Worm (Caenorhabditis elegans): Measurements from ENCODE around the gene F55B11.6.

F55B11.6 gene

ce11 chrIV:14389070-14389469, 28.0 kb downstream of the F55B11.6 start:
- TF ChIP-seq hnd-1 (tag; optimal IDR thresholded peaks at IDR 0.05) (no peak), pes-1 (GFP tag; IDR thresholded peaks at IDR 0.05) (no peak), tbx-37 (GFP tag; conservative IDR thresholded peaks at IDR 0.05) (no peak), ets-7 (tag; optimal IDR thresholded peaks at IDR 0.05) (no peak), F13C5.2 (tag; optimal IDR thresholded peaks at IDR 0.05) (no peak), hmbx-1 (tag; optimal IDR thresholded peaks at IDR 0.05) (no peak), tra-4 (tag; optimal IDR thresholded peaks at IDR 0.05) (no peak), tbx-11 (GFP tag; IDR thresholded peaks at IDR 0.05) (no peak), B0310.2 (tag; optimal IDR thresholded peaks at IDR 0.05) (no peak), ceh-36 (tag; optimal IDR thresholded peaks at IDR 0.05) (no peak), ama-1 (optimal IDR thresholded peaks at IDR 0.05) (no peak), sea-1 (GFP tag; conservative IDR thresholded peaks at IDR 0.05) (no peak), hmg-4 (GFP tag; optimal IDR thresholded peaks at IDR 0.05) (no peak), aly-1 (tag; optimal IDR thresholded peaks at IDR 0.05) (no peak), scrt-1 (GFP tag; IDR thresholded peaks at IDR 0.05) (no peak), flt-1 (GFP tag; IDR thresholded peaks at IDR 0.05) (no peak), ceh-13 (GFP tag; optimal IDR thresholded peaks at IDR 0.05) (no peak)

DNA sequence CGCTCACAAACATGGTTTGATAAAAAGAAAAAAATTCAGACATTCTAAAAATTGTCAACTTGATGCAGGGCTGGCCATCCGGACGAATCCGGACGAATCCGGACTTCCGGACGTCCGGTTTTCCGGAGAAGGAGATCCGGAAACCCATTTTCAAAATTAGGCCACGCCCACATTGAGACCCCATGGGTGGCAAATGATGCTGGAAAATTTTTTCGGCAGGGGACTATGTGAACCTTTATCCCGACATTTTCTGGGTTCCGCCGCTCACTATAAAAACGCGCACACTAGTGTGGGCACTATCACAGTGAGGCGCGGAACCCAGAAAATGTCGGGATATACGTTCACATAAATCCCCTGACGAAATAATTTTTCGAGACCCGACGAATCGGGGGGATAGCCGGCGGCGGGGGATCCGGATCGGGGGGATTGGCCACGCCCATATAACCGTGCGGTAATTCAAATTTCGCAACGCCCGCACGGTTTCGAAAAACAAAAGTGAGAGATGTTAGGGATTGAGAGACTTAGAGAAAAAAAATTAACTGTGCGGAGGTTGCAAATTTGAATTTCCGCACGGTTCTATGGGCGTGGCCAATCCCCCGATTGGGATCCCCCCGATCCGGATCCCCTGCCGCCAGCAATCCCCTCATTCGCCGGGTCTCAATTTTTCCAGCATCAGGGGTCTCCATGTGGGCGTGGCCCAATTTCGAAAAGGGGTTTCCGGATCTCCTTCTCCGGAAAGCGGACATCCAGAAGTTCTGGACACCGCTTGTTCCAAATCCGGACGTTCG, 29.1 kb downstream of the F55B11.6 start:
- TF ChIP-seq pes-1 (GFP tag; IDR thresholded peaks at IDR 0.05) (no peak), hmg-4 (GFP tag; optimal IDR thresholded peaks at IDR 0.05) (no peak)

DNA sequence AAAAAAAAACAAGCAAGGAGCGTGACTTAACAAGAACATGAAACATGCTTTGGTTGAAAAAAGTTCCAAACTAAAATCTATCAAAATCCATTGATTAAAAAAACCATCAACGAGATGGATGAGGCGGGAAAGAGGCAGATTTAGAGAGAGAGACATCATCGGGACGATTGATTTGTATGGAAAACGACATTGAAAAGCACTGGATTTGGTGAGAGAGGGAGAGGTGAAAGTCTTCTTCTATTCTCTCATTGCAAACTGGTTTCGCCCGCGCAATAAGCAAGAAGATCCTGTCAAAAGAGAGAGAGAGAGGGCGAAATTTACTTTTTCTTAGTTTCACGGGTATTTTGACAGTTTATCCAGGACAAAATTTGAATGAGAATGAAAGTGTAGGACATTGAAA, 31.9 kb downstream of the F55B11.6 start:
- no peak for TF ChIP-seq tbx-37 (GFP tag; conservative IDR thresholded peaks at IDR 0.05)
- no peak for TF ChIP-seq tra-4 (tag; optimal IDR thresholded peaks at IDR 0.05)
- TF ChIP-seq sea-1 (GFP tag; conservative IDR thresholded peaks at IDR 0.05): no peak
- no peak for TF ChIP-seq ets-7 (tag; optimal IDR thresholded peaks at IDR 0.05)
- no peak for TF ChIP-seq hmbx-1 (tag; optimal IDR thresholded peaks at IDR 0.05)
- TF ChIP-seq flt-1 (GFP tag; IDR thresholded peaks at IDR 0.05): no peak
- no peak for TF ChIP-seq hnd-1 (tag; optimal IDR thresholded peaks at IDR 0.05)
- TF ChIP-seq ama-1 (optimal IDR thresholded peaks at IDR 0.05): no peak
- TF ChIP-seq hmg-4 (GFP tag; optimal IDR thresholded peaks at IDR 0.05): no peak
- TF ChIP-seq scrt-1 (GFP tag; IDR thresholded peaks at IDR 0.05): no peak
- TF ChIP-seq F13C5.2 (tag; optimal IDR thresholded peaks at IDR 0.05): no peak
- no peak for TF ChIP-seq pes-1 (GFP tag; IDR thresholded peaks at IDR 0.05)
- no peak for TF ChIP-seq ceh-36 (tag; optimal IDR thresholded peaks at IDR 0.05)
- no peak for TF ChIP-seq B0310.2 (tag; optimal IDR thresholded peaks at IDR 0.05)
- TF ChIP-seq ceh-13 (GFP tag; optimal IDR thresholded peaks at IDR 0.05): no peak
- no peak for TF ChIP-seq tbx-11 (GFP tag; IDR thresholded peaks at IDR 0.05)
- TF ChIP-seq aly-1 (tag; optimal IDR thresholded peaks at IDR 0.05): no peak

DNA sequence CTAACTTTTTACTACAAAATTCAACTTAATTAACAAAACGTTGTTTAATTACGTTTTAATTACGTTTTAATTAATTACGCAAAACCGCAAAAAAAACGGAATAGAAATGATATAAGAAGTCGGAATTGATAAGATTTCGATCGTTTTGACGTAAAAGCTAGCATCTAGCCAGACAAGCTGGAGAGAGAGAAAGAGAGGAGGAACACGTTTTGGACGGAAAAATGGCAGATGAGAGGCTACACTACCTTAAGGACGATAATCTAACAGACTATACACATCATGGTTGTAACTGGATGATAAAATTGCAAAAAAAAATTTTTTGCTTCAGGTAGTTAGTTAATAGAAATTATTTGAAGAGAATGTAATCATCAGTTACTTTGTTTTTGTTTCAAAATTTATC, 32.8 kb downstream of the F55B11.6 start:
- no peak for TF ChIP-seq tbx-37 (GFP tag; conservative IDR thresholded peaks at IDR 0.05)
- TF ChIP-seq scrt-1 (GFP tag; IDR thresholded peaks at IDR 0.05): no peak
- TF ChIP-seq ceh-13 (GFP tag; optimal IDR thresholded peaks at IDR 0.05): no peak
- TF ChIP-seq flt-1 (GFP tag; IDR thresholded peaks at IDR 0.05): no peak
- no peak for TF ChIP-seq B0310.2 (tag; optimal IDR thresholded peaks at IDR 0.05)
- no peak for TF ChIP-seq ama-1 (optimal IDR thresholded peaks at IDR 0.05)
- TF ChIP-seq aly-1 (tag; optimal IDR thresholded peaks at IDR 0.05): no peak
- TF ChIP-seq ets-7 (tag; optimal IDR thresholded peaks at IDR 0.05): no peak
- no peak for TF ChIP-seq sea-1 (GFP tag; conservative IDR thresholded peaks at IDR 0.05)
- TF ChIP-seq hnd-1 (tag; optimal IDR thresholded peaks at IDR 0.05): no peak
- TF ChIP-seq ceh-36 (tag; optimal IDR thresholded peaks at IDR 0.05): no peak
- TF ChIP-seq hmbx-1 (tag; optimal IDR thresholded peaks at IDR 0.05): no peak
- TF ChIP-seq hmg-4 (GFP tag; optimal IDR thresholded peaks at IDR 0.05): no peak
- no peak for TF ChIP-seq tbx-11 (GFP tag; IDR thresholded peaks at IDR 0.05)
- TF ChIP-seq pes-1 (GFP tag; IDR thresholded peaks at IDR 0.05): no peak
- no peak for TF ChIP-seq tra-4 (tag; optimal IDR thresholded peaks at IDR 0.05)
- TF ChIP-seq F13C5.2 (tag; optimal IDR thresholded peaks at IDR 0.05): no peak

DNA sequence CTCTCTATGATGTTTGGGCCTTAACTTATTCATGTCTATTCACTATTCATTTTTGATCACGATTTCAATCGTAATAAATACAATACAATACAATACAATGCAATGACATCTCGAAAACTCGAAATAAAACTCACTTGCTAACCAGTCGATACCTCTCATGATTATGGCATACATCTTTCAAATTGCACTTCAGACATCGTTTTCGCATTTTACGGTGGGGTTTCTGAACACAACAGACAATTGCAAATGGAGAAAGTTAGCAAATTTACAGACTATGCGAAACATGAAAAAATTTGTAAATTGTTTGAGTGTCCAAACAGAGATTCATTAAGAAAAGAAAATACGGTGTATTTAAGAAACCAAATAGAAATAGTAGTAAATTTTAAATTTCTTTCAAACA, 33.6 kb downstream of the F55B11.6 start, which contains the start of gene paqr-3:
Gene paqr-3 (minus strand): TSS at position 210 of the 400 bp plus-strand sequence.
- no peak for TF ChIP-seq aly-1 (tag; optimal IDR thresholded peaks at IDR 0.05)
- no peak for TF ChIP-seq hnd-1 (tag; optimal IDR thresholded peaks at IDR 0.05)
- no peak for TF ChIP-seq pes-1 (GFP tag; IDR thresholded peaks at IDR 0.05)
- no peak for TF ChIP-seq hmg-4 (GFP tag; optimal IDR thresholded peaks at IDR 0.05)
- TF ChIP-seq flt-1 (GFP tag; IDR thresholded peaks at IDR 0.05): no peak
- no peak for TF ChIP-seq B0310.2 (tag; optimal IDR thresholded peaks at IDR 0.05)
- TF ChIP-seq F13C5.2 (tag; optimal IDR thresholded peaks at IDR 0.05): no peak
- no peak for TF ChIP-seq ama-1 (optimal IDR thresholded peaks at IDR 0.05)

ce11 chrIV:14379191-14379590, 37.8 kb downstream of the F55B11.6 start:
- TF ChIP-seq aly-1 (tag; optimal IDR thresholded peaks at IDR 0.05): no peak
- TF ChIP-seq ets-7 (tag; optimal IDR thresholded peaks at IDR 0.05): no peak
- no peak for TF ChIP-seq tbx-37 (GFP tag; conservative IDR thresholded peaks at IDR 0.05)
- TF ChIP-seq ceh-13 (GFP tag; optimal IDR thresholded peaks at IDR 0.05): no peak
- no peak for TF ChIP-seq pes-1 (GFP tag; IDR thresholded peaks at IDR 0.05)
- TF ChIP-seq hmbx-1 (tag; optimal IDR thresholded peaks at IDR 0.05): no peak
- no peak for TF ChIP-seq tra-4 (tag; optimal IDR thresholded peaks at IDR 0.05)
- TF ChIP-seq hnd-1 (tag; optimal IDR thresholded peaks at IDR 0.05): no peak
- no peak for TF ChIP-seq tbx-11 (GFP tag; IDR thresholded peaks at IDR 0.05)
- TF ChIP-seq scrt-1 (GFP tag; IDR thresholded peaks at IDR 0.05): no peak
- no peak for TF ChIP-seq ceh-36 (tag; optimal IDR thresholded peaks at IDR 0.05)
- no peak for TF ChIP-seq sea-1 (GFP tag; conservative IDR thresholded peaks at IDR 0.05)
- TF ChIP-seq ama-1 (optimal IDR thresholded peaks at IDR 0.05): no peak
- no peak for TF ChIP-seq flt-1 (GFP tag; IDR thresholded peaks at IDR 0.05)
- no peak for TF ChIP-seq B0310.2 (tag; optimal IDR thresholded peaks at IDR 0.05)
- no peak for TF ChIP-seq hmg-4 (GFP tag; optimal IDR thresholded peaks at IDR 0.05)
- no peak for TF ChIP-seq F13C5.2 (tag; optimal IDR thresholded peaks at IDR 0.05)

DNA sequence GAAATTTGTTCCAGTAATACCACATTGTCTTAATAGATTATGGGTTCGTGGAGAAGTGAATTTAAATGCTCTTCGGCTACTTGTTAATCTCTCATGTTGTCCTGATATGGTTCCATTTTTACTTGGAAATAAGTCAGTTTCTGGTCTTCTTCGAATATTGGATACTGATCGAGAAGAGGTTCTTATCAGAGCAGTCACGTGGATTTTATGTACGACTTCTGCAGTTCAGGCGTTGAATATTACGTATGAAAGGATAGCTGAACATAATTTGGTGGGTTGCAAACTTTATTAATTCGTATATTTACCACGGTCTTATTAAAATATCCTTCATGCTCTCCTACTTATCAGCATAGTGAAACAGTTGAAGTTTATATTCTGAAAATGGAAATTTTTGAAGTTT, 39.2 kb downstream of the F55B11.6 start:
- TF ChIP-seq ama-1 (optimal IDR thresholded peaks at IDR 0.05) (no peak), hnd-1 (tag; optimal IDR thresholded peaks at IDR 0.05) (no peak), hmg-4 (GFP tag; optimal IDR thresholded peaks at IDR 0.05) (no peak), ceh-13 (GFP tag; optimal IDR thresholded peaks at IDR 0.05) (no peak), F13C5.2 (tag; optimal IDR thresholded peaks at IDR 0.05) (no peak), pes-1 (GFP tag; IDR thresholded peaks at IDR 0.05) (no peak), sea-1 (GFP tag; conservative IDR thresholded peaks at IDR 0.05) (no peak), scrt-1 (GFP tag; IDR thresholded peaks at IDR 0.05) (no peak), hmbx-1 (tag; optimal IDR thresholded peaks at IDR 0.05) (no peak), tbx-37 (GFP tag; conservative IDR thresholded peaks at IDR 0.05) (no peak), B0310.2 (tag; optimal IDR thresholded peaks at IDR 0.05) (no peak), ets-7 (tag; optimal IDR thresholded peaks at IDR 0.05) (no peak), aly-1 (tag; optimal IDR thresholded peaks at IDR 0.05) (no peak), ceh-36 (tag; optimal IDR thresholded peaks at IDR 0.05) (no peak), tbx-11 (GFP tag; IDR thresholded peaks at IDR 0.05) (no peak), tra-4 (tag; optimal IDR thresholded peaks at IDR 0.05) (no peak), flt-1 (GFP tag; IDR thresholded peaks at IDR 0.05) (no peak)
